Worm (Caenorhabditis elegans) whole organism, L3 larva: ENCODE results near the gene W09H1.4.

ENCODE experiments used
- R02D3.7 ChIP-seq: fragments of 150-350 bp; optimal IDR thresholded peaks from 2 replicates; lab custom pipeline; 2014; ENCODE audit warnings: missing biosample characterization, missing genetic modification characterization
- ceh-16 ChIP-seq: sonication (generic microtip); optimal IDR thresholded peaks from 2 replicates; lab custom pipeline; 2017; ENCODE audit warnings: missing biosample characterization, missing genetic modification characterization
- elt-2 ChIP-seq: sonication (generic microtip); optimal IDR thresholded peaks from 2 replicates; lab custom pipeline; 2016; ENCODE audit warnings: missing genetic modification reagents, mild to moderate bottlenecking, missing genetic modification characterization, missing compliant biosample characterization
- elt-3 ChIP-seq, 3 experiments: fragments of 150-350 bp in 1 of 3; sonication (generic microtip) in 2 of 3; optimal IDR thresholded peaks; 2 replicates in 2 of 3; 4 replicates in 1 of 3; lab custom pipeline; 2014 to 2017; ENCODE audit warnings: missing biosample characterization in 3 of 3, missing genetic modification characterization in 3 of 3
- eor-1 ChIP-seq, 2 experiments: fragments of 150-350 bp; optimal IDR thresholded peaks; 2 replicates each; lab custom pipeline; 2014 to 2018; ENCODE audit warnings: missing biosample characterization in 2 of 2, missing genetic modification characterization in 2 of 2
- fkh-10 ChIP-seq: sonication (generic microtip); optimal IDR thresholded peaks from 2 replicates; lab custom pipeline; 2017; ENCODE audit warnings: missing biosample characterization, missing genetic modification reagents, missing genetic modification characterization
- fkh-2 ChIP-seq: fragments of 150-350 bp; optimal IDR thresholded peaks from 2 replicates; lab custom pipeline; 2014; ENCODE audit warnings: missing biosample characterization, missing genetic modification reagents, missing genetic modification characterization
- fos-1 ChIP-seq: fragments of 150-350 bp; optimal IDR thresholded peaks from 2 replicates; lab custom pipeline; 2014; ENCODE audit warnings: missing biosample characterization, missing genetic modification characterization
- hmg-11 ChIP-seq: sonication (generic microtip); optimal IDR thresholded peaks from 2 replicates; lab custom pipeline; 2016; ENCODE audit warnings: missing genetic modification characterization, missing compliant biosample characterization
- lin-15B ChIP-seq: fragments of 150-350 bp; optimal IDR thresholded peaks from 2 replicates; lab custom pipeline; 2014; ENCODE audit warnings: missing biosample characterization, missing genetic modification characterization
- lsy-12 ChIP-seq: sonication (generic microtip); optimal IDR thresholded peaks from 2 replicates; lab custom pipeline; 2016; ENCODE audit warnings: mild to moderate bottlenecking, missing genetic modification characterization, missing compliant biosample characterization
- mdl-1 ChIP-seq: fragments of 150-350 bp; optimal IDR thresholded peaks from 2 replicates; lab custom pipeline; 2014; ENCODE audit warnings: missing biosample characterization, missing genetic modification characterization
- nhr-11 ChIP-seq: fragments of 150-350 bp; optimal IDR thresholded peaks from 2 replicates; lab custom pipeline; 2014; ENCODE audit warnings: missing biosample characterization, missing genetic modification characterization
- nhr-12 ChIP-seq: fragments of 150-350 bp; optimal IDR thresholded peaks from 2 replicates; lab custom pipeline; 2014; ENCODE audit warnings: missing biosample characterization, missing genetic modification characterization
- nhr-23 ChIP-seq: fragments of 150-350 bp; optimal IDR thresholded peaks from 2 replicates; lab custom pipeline; 2014; ENCODE audit warnings: missing biosample characterization, missing genetic modification reagents, missing genetic modification characterization
- nhr-237 ChIP-seq: fragments of 150-350 bp; optimal IDR thresholded peaks from 2 replicates; lab custom pipeline; 2014; ENCODE audit warnings: missing biosample characterization, missing genetic modification characterization
- nhr-28 ChIP-seq: fragments of 150-350 bp; optimal IDR thresholded peaks from 2 replicates; lab custom pipeline; 2014; ENCODE audit warnings: missing biosample characterization, missing genetic modification characterization
- nhr-43 ChIP-seq: sonication (generic microtip); optimal IDR thresholded peaks from 2 replicates; lab custom pipeline; 2016; ENCODE audit warnings: mild to moderate bottlenecking, missing genetic modification characterization, missing compliant biosample characterization; ENCODE audit not compliant: poor library complexity, severe bottlenecking
- nhr-67 ChIP-seq: fragments of 150-350 bp; optimal IDR thresholded peaks from 2 replicates; lab custom pipeline; 2014; ENCODE audit warnings: missing biosample characterization, missing genetic modification characterization
- nhr-77 ChIP-seq: fragments of 150-350 bp; optimal IDR thresholded peaks from 2 replicates; lab custom pipeline; 2014; ENCODE audit warnings: missing biosample characterization, missing genetic modification characterization
- pha-4 ChIP-seq: fragments of 150-350 bp; optimal IDR thresholded peaks from 2 replicates; lab custom pipeline; 2014; ENCODE audit warnings: missing biosample characterization, missing genetic modification reagents, missing genetic modification characterization
- sea-2 ChIP-seq: fragments of 150-350 bp; sonication (generic microtip); optimal IDR thresholded peaks from 4 replicates; lab custom pipeline; 2014; ENCODE audit warnings: missing biosample characterization, missing genetic modification reagents, missing genetic modification characterization
- skn-1 ChIP-seq: fragments of 150-350 bp; optimal IDR thresholded peaks from 2 replicates; lab custom pipeline; 2014; ENCODE audit warnings: missing biosample characterization, missing genetic modification characterization
- snpc-4 ChIP-seq: fragments of 150-350 bp; optimal IDR thresholded peaks from 2 replicates; lab custom pipeline; 2014; ENCODE audit warnings: missing biosample characterization, missing genetic modification characterization
- unc-39 ChIP-seq: sonication (generic microtip); optimal IDR thresholded peaks from 4 replicates; lab custom pipeline; 2017; ENCODE audit warnings: missing biosample characterization, missing genetic modification characterization
- unc-62 ChIP-seq: fragments of 150-350 bp; sonication (generic microtip); optimal IDR thresholded peaks from 4 replicates; lab custom pipeline; 2014; ENCODE audit warnings: missing biosample characterization, missing genetic modification reagents, missing genetic modification characterization
- zag-1 ChIP-seq: fragments of 150-350 bp; optimal IDR thresholded peaks from 2 replicates; lab custom pipeline; 2014; ENCODE audit warnings: missing biosample characterization, missing genetic modification characterization
- ztf-11 ChIP-seq: fragments of 150-350 bp; optimal IDR thresholded peaks from 2 replicates; lab custom pipeline; 2014; ENCODE audit warnings: missing biosample characterization, missing genetic modification characterization

Gene W09H1.4

ce11 chrII:13215792-13216191 is 32.5 kb downstream of the W09H1.4 start, which contains the start of gene F15D4.2:
TSS of gene F15D4.2 (plus strand) at chrII:13216092.
- TF ChIP-seq sea-2 (no peak), hmg-11 (tag; lab: Kevin White, UChicago) (no peak), fos-1 (tag; lab: Kevin White, UChicago) (no peak), snpc-4 (tag; lab: Kevin White, UChicago) (no peak)
- TF ChIP-seq, all 47 proteins: peak for 0

- no peak for TF ChIP-seq nhr-12 (tag; lab: Kevin White, UChicago)
- TF ChIP-seq unc-62 (GFP tag; lab: Kevin White, UChicago), result no peak
Observed at ce11 chrII:13219373-13219772, 36.0 kb downstream of the W09H1.4 start.

- no peak for TF ChIP-seq skn-1 (tag; lab: Kevin White, UChicago)
- TF ChIP-seq nhr-237 (tag; lab: Kevin White, UChicago), result no peak
- TF ChIP-seq nhr-11 (tag; lab: Kevin White, UChicago), result peak; percentile 90
- TF ChIP-seq R02D3.7, result no peak
- TF ChIP-seq lsy-12 (tag; lab: Kevin White, UChicago), result no peak
Observed at ce11 chrII:13230489-13231196, 47.3 kb downstream of the W09H1.4 start.

- TF ChIP-seq nhr-12 (tag; lab: Kevin White, UChicago) (no peak), snpc-4 (tag; lab: Kevin White, UChicago) (no peak), lin-15B (tag; lab: Kevin White, UChicago) (no peak), unc-62 (GFP tag; lab: Kevin White, UChicago) (no peak), nhr-23 (tag; lab: Kevin White, UChicago) (no peak), nhr-11 (tag; lab: Kevin White, UChicago) (no peak), lsy-12 (tag; lab: Kevin White, UChicago) (no peak), hmg-11 (tag; lab: Kevin White, UChicago) (no peak)
- TF ChIP-seq, all 47 proteins: peak for 0
Observed at ce11 chrII:13233712-13234111, 50.4 kb downstream of the W09H1.4 start.

ce11 chrII:13235289-13235688 is 52.0 kb downstream of the W09H1.4 start, which contains the start of gene flp-16:
TSS of gene flp-16 (plus strand) at chrII:13235306.
- no peak for TF ChIP-seq nhr-77 (tag; lab: Kevin White, UChicago)
- no peak for TF ChIP-seq fkh-10 (GFP tag; lab: Kevin White, UChicago)
- no peak for TF ChIP-seq elt-2 (tag; lab: Kevin White, UChicago)
- no peak for TF ChIP-seq ztf-11 (tag; lab: Kevin White, UChicago)
- TF ChIP-seq mdl-1 (tag; lab: Kevin White, UChicago), result no peak
- no peak for TF ChIP-seq elt-3 (tag; optimal IDR thresholded peaks at IDR 0.05; lab: Kevin White, UChicago)
- TF ChIP-seq nhr-237 (tag; lab: Kevin White, UChicago), result no peak
- TF ChIP-seq nhr-28 (tag; lab: Kevin White, UChicago), result no peak
- TF ChIP-seq ceh-16 (tag; lab: Kevin White, UChicago), result no peak
- TF ChIP-seq nhr-67, result no peak
- TF ChIP-seq R02D3.7, result no peak
- TF ChIP-seq pha-4 (tag; lab: Kevin White, UChicago), result no peak
- no peak for TF ChIP-seq unc-39 (tag; lab: Kevin White, UChicago)
- TF ChIP-seq fkh-2 (tag; lab: Kevin White, UChicago), result no peak
- no peak for TF ChIP-seq zag-1
- no peak for TF ChIP-seq eor-1 (tag; optimal IDR thresholded peaks at IDR 0.05; lab: Kevin White, UChicago)
- TF ChIP-seq nhr-43 (tag; lab: Kevin White, UChicago), result no peak
